Fruit fly (Drosophila melanogaster) whole organism, embryonic: Measurements from ENCODE around the gene Mtr3.

ENCODE experiments used
- Adf1 ChIP-seq: fragments of 200-800 bp; sonication (Bioruptor generic); IDR thresholded peaks from 2 replicates; pipeline ENCODE4 v1.3.6; 2022; ENCODE audit warnings: missing biosample characterization, missing genetic modification characterization
- B-H1 ChIP-seq: fragments of 200-800 bp; sonication (Bioruptor generic); IDR thresholded peaks from 3 replicates; pipeline ENCODE4 v1.3.6; 2022; ENCODE audit warnings: missing biosample characterization, missing genetic modification characterization
- CG10565 ChIP-seq: fragments of 200-800 bp; sonication (Bioruptor generic); optimal IDR thresholded peaks from 3 replicates; lab custom pipeline; 2016; ENCODE audit warnings: missing biosample characterization, mild to moderate bottlenecking, missing genetic modification characterization
- CG12071 ChIP-seq: fragments of 200-800 bp; sonication (Bioruptor generic); optimal IDR thresholded peaks from 3 replicates; lab custom pipeline; 2018; ENCODE audit warnings: missing biosample characterization, mild to moderate bottlenecking, missing genetic modification characterization
- CG12104 ChIP-seq: fragments of 200-800 bp; sonication (Bioruptor generic); optimal IDR thresholded peaks from 3 replicates; lab custom pipeline; 2016; ENCODE audit warnings: missing biosample characterization, missing genetic modification characterization
- CG13123 ChIP-seq: fragments of 200-800 bp; sonication (Bioruptor generic); optimal IDR thresholded peaks from 2 replicates; lab custom pipeline; 2016; ENCODE audit warnings: missing biosample characterization, missing genetic modification characterization
- CG14050 ChIP-seq: fragments of 200-800 bp; sonication (Bioruptor generic); IDR thresholded peaks from 3 replicates; pipeline ENCODE4 v1.3.6; 2022; ENCODE audit warnings: missing biosample characterization, missing genetic modification characterization
- CG16863 ChIP-seq: fragments of 200-800 bp; sonication (Bioruptor generic); optimal IDR thresholded peaks from 3 replicates; lab custom pipeline; 2016; ENCODE audit warnings: missing biosample characterization, missing genetic modification characterization
- CG17385 ChIP-seq: fragments of 200-800 bp; sonication (Bioruptor generic); optimal IDR thresholded peaks from 3 replicates; lab custom pipeline; 2018; ENCODE audit warnings: missing biosample characterization, mild to moderate bottlenecking, missing genetic modification characterization
- CG18764 ChIP-seq: fragments of 200-800 bp; sonication (Bioruptor generic); optimal IDR thresholded peaks from 3 replicates; lab custom pipeline; 2016; ENCODE audit warnings: missing biosample characterization, missing genetic modification characterization
- CG31388 ChIP-seq: fragments of 200-800 bp; sonication (Bioruptor generic); optimal IDR thresholded peaks from 2 replicates; lab custom pipeline; 2016; ENCODE audit warnings: missing biosample characterization, missing genetic modification characterization
- CG3281 ChIP-seq: fragments of 200-800 bp; sonication (Bioruptor generic); optimal IDR thresholded peaks from 3 replicates; lab custom pipeline; 2017; ENCODE audit warnings: missing biosample characterization, mild to moderate bottlenecking, missing genetic modification characterization
- CG4424 ChIP-seq: fragments of 200-800 bp; sonication (Bioruptor generic); optimal IDR thresholded peaks from 3 replicates; lab custom pipeline; 2016; ENCODE audit warnings: missing biosample characterization, missing genetic modification characterization
- CG4707 ChIP-seq: fragments of 200-800 bp; sonication (Bioruptor generic); optimal IDR thresholded peaks from 2 replicates; lab custom pipeline; 2018; ENCODE audit warnings: missing biosample characterization, mild to moderate bottlenecking, missing genetic modification characterization, moderate library complexity
- CG4820 ChIP-seq: fragments of 200-800 bp; sonication (Bioruptor generic); optimal IDR thresholded peaks from 3 replicates; lab custom pipeline; 2016; ENCODE audit warnings: missing biosample characterization, missing genetic modification characterization
- CG6791 ChIP-seq: fragments of 200-800 bp; sonication (Bioruptor generic); IDR thresholded peaks from 3 replicates; pipeline ENCODE4 v1.3.6; 2022; ENCODE audit warnings: missing biosample characterization, missing genetic modification characterization; ENCODE audit not compliant: partially characterized antibody
- CG7271 ChIP-seq: fragments of 200-800 bp; sonication (Bioruptor generic); optimal IDR thresholded peaks from 2 replicates; lab custom pipeline; 2018; ENCODE audit warnings: missing biosample characterization, mild to moderate bottlenecking, missing genetic modification characterization, moderate library complexity
- CG7372 ChIP-seq: fragments of 200-800 bp; sonication (Bioruptor generic); IDR thresholded peaks from 2 replicates; pipeline ENCODE4 v1.3.6; 2022; ENCODE audit warnings: missing biosample characterization, missing genetic modification characterization
- CG7839 ChIP-seq: fragments of 200-800 bp; sonication (Bioruptor generic); optimal IDR thresholded peaks from 3 replicates; lab custom pipeline; 2018; ENCODE audit warnings: missing biosample characterization, mild to moderate bottlenecking, missing genetic modification characterization, moderate library complexity
- CG9437 ChIP-seq: fragments of 200-800 bp; sonication (Bioruptor generic); optimal IDR thresholded peaks from 2 replicates; lab custom pipeline; 2018; ENCODE audit warnings: missing biosample characterization, mild to moderate bottlenecking, missing genetic modification characterization
- CG9727 ChIP-seq: fragments of 200-800 bp; sonication (Bioruptor generic); optimal IDR thresholded peaks from 3 replicates; lab custom pipeline; 2017; ENCODE audit warnings: missing biosample characterization, mild to moderate bottlenecking, missing genetic modification characterization
- E2f2 ChIP-seq: fragments of 200-800 bp; sonication (Bioruptor generic); IDR thresholded peaks from 2 replicates; pipeline ENCODE4 v1.3.6; 2022; ENCODE audit warnings: missing biosample characterization, missing genetic modification characterization
- ERR ChIP-seq: fragments of 200-800 bp; sonication (Bioruptor generic); optimal IDR thresholded peaks from 2 replicates; lab custom pipeline; 2016; ENCODE audit warnings: missing biosample characterization, missing genetic modification characterization
- HLH4C ChIP-seq: fragments of 200-800 bp; sonication (Bioruptor generic); IDR thresholded peaks from 3 replicates; pipeline ENCODE4 v1.3.6; 2022; ENCODE audit warnings: missing biosample characterization, missing genetic modification characterization; ENCODE audit not compliant: partially characterized antibody
- HmgZ ChIP-seq: fragments of 200-800 bp; sonication (Bioruptor generic); optimal IDR thresholded peaks from 2 replicates; lab custom pipeline; 2018; ENCODE audit warnings: missing biosample characterization, mild to moderate bottlenecking, missing genetic modification characterization
- Hr3 ChIP-seq: fragments of 200-800 bp; sonication (Bioruptor generic); optimal IDR thresholded peaks from 3 replicates; lab custom pipeline; 2016; ENCODE audit warnings: missing biosample characterization, missing genetic modification characterization
- Kr ChIP-seq: fragments of 200-800 bp; sonication (Bioruptor generic); optimal IDR thresholded peaks from 2 replicates; lab custom pipeline; 2017; ENCODE audit warnings: missing biosample characterization, mild to moderate bottlenecking, missing genetic modification characterization
- Optix ChIP-seq: fragments of 200-800 bp; sonication (Bioruptor generic); IDR thresholded peaks from 3 replicates; pipeline ENCODE4 v1.3.6; 2022; ENCODE audit warnings: missing biosample characterization, missing genetic modification characterization
- Pdp1 ChIP-seq, 2 experiments: fragments of 200-800 bp; sonication (Bioruptor generic); optimal IDR thresholded peaks; 3 replicates each; lab custom pipeline; 2016; ENCODE audit warnings: missing biosample characterization in 2 of 2, missing genetic modification characterization in 2 of 2, mild to moderate bottlenecking in 1 of 2, moderate library complexity in 1 of 2
- Rx ChIP-seq: fragments of 200-800 bp; sonication (Bioruptor generic); IDR thresholded peaks from 2 replicates; pipeline ENCODE4 v1.3.6; 2022; ENCODE audit warnings: missing biosample characterization, missing genetic modification characterization
- Scr ChIP-seq: fragments of 200-800 bp; sonication (Bioruptor generic); IDR thresholded peaks from 2 replicates; pipeline ENCODE4 v1.3.6; 2022; ENCODE audit warnings: missing biosample characterization, missing genetic modification characterization; ENCODE audit not compliant: partially characterized antibody
- Spps ChIP-seq: fragments of 200-800 bp; sonication (Bioruptor generic); optimal IDR thresholded peaks from 2 replicates; lab custom pipeline; 2018; ENCODE audit warnings: missing biosample characterization, mild to moderate bottlenecking, missing genetic modification characterization
- Vsx1 ChIP-seq: fragments of 200-800 bp; sonication (Bioruptor generic); optimal IDR thresholded peaks from 2 replicates; lab custom pipeline; 2017; ENCODE audit warnings: missing biosample characterization, mild to moderate bottlenecking, missing genetic modification characterization, missing genetic modification reagents
- ara ChIP-seq: fragments of 200-800 bp; sonication (Bioruptor generic); IDR thresholded peaks from 2 replicates; pipeline ENCODE4 v1.3.6; 2022; ENCODE audit warnings: missing biosample characterization, missing genetic modification characterization
- bowl ChIP-seq: fragments of 200-800 bp; sonication (Bioruptor generic); IDR thresholded peaks from 2 replicates; pipeline ENCODE4 v1.3.6; 2022; ENCODE audit warnings: missing biosample characterization, missing genetic modification characterization
- chif ChIP-seq, 2 experiments: fragments of 200-800 bp; sonication (Bioruptor generic); optimal IDR thresholded peaks; 3 replicates each; lab custom pipeline; 2016; ENCODE audit warnings: missing biosample characterization in 2 of 2, missing genetic modification characterization in 2 of 2
- chn ChIP-seq: fragments of 200-800 bp; sonication (Bioruptor generic); optimal IDR thresholded peaks from 2 replicates; lab custom pipeline; 2016; ENCODE audit warnings: missing biosample characterization, missing genetic modification characterization
- crp ChIP-seq, 2 experiments: fragments of 200-800 bp; sonication (Bioruptor generic); optimal IDR thresholded peaks; 2 replicates in 1 of 2; 3 replicates in 1 of 2; lab custom pipeline; 2017; ENCODE audit warnings: missing biosample characterization in 2 of 2, missing genetic modification characterization in 2 of 2, mild to moderate bottlenecking in 1 of 2, moderate library complexity in 1 of 2
- disco-r ChIP-seq: fragments of 200-800 bp; sonication (Bioruptor generic); optimal IDR thresholded peaks from 2 replicates; lab custom pipeline; 2016; ENCODE audit warnings: missing biosample characterization, missing genetic modification characterization
- dysf ChIP-seq: fragments of 200-800 bp; sonication (Bioruptor generic); IDR thresholded peaks from 3 replicates; pipeline ENCODE4 v1.3.6; 2022; ENCODE audit warnings: missing biosample characterization, missing genetic modification characterization
- fd96Cb ChIP-seq: fragments of 200-800 bp; sonication (Bioruptor generic); optimal IDR thresholded peaks from 2 replicates; lab custom pipeline; 2018; ENCODE audit warnings: missing biosample characterization, mild to moderate bottlenecking, missing genetic modification characterization, moderate library complexity
- gem ChIP-seq: fragments of 200-800 bp; sonication (Bioruptor generic); optimal IDR thresholded peaks from 2 replicates; lab custom pipeline; 2019; ENCODE audit warnings: missing biosample characterization, mild to moderate bottlenecking, missing genetic modification characterization, moderate library complexity
- hb ChIP-seq: fragments of 200-800 bp; sonication (Bioruptor generic); IDR thresholded peaks from 3 replicates; pipeline ENCODE4 v1.3.6; 2022; ENCODE audit warnings: missing biosample characterization, missing genetic modification characterization; ENCODE audit not compliant: partially characterized antibody
- jumu ChIP-seq: fragments of 200-800 bp; sonication (Bioruptor generic); optimal IDR thresholded peaks from 3 replicates; lab custom pipeline; 2016; ENCODE audit warnings: missing biosample characterization, missing genetic modification characterization
- maf-S ChIP-seq: fragments of 200-800 bp; sonication (Bioruptor generic); optimal IDR thresholded peaks from 2 replicates; lab custom pipeline; 2016; ENCODE audit warnings: missing biosample characterization, missing genetic modification characterization
- nmo ChIP-seq: fragments of 200-800 bp; sonication (Bioruptor generic); optimal IDR thresholded peaks from 2 replicates; lab custom pipeline; 2018; ENCODE audit warnings: missing biosample characterization, mild to moderate bottlenecking, missing genetic modification characterization, moderate library complexity
- oc ChIP-seq: fragments of 200-800 bp; sonication (Bioruptor generic); optimal IDR thresholded peaks from 2 replicates; lab custom pipeline; 2018; ENCODE audit warnings: missing biosample characterization, mild to moderate bottlenecking, missing genetic modification characterization, moderate library complexity
- rib ChIP-seq: fragments of 200-800 bp; sonication (Bioruptor generic); IDR thresholded peaks from 2 replicates; pipeline ENCODE4 v1.3.6; 2022; ENCODE audit warnings: missing biosample characterization, missing genetic modification characterization
- ro ChIP-seq: fragments of 200-800 bp; sonication (Bioruptor generic); IDR thresholded peaks from 2 replicates; pipeline ENCODE4 v1.3.6; 2022; ENCODE audit warnings: missing biosample characterization, missing genetic modification characterization
- scrt ChIP-seq: fragments of 200-800 bp; sonication (Bioruptor generic); optimal IDR thresholded peaks from 2 replicates; lab custom pipeline; 2018; ENCODE audit warnings: missing biosample characterization, mild to moderate bottlenecking, missing genetic modification characterization, moderate library complexity
- trh ChIP-seq: fragments of 200-800 bp; sonication (Bioruptor generic); optimal IDR thresholded peaks from 2 replicates; lab custom pipeline; 2016; ENCODE audit warnings: missing biosample characterization, missing genetic modification characterization
- tup ChIP-seq: fragments of 200-800 bp; sonication (Bioruptor generic); optimal IDR thresholded peaks from 2 replicates; lab custom pipeline; 2016; ENCODE audit warnings: missing biosample characterization, mild to moderate bottlenecking, missing genetic modification characterization, moderate library complexity

Mtr3 gene

dm6 chr3L:19945469-19945868 is 32.0 kb upstream of the Mtr3 start (continued):
- TF ChIP-seq maf-S (GFP tag; lab: Kevin White, UChicago), result no peak
- TF ChIP-seq CG17385 (GFP tag; lab: Kevin White, UChicago), result no peak
- no peak for TF ChIP-seq CG7271 (tag; lab: Kevin White, UChicago)
- TF ChIP-seq Optix (GFP tag; lab: Robert Waterston, UW), result no peak
- TF ChIP-seq B-H1 (GFP tag; lab: Robert Waterston, UW), result no peak
- no peak for TF ChIP-seq chif (GFP tag; optimal IDR thresholded peaks at IDR 0.05; lab: Kevin White, UChicago)
- 0 out of 2 replicates have a peak, but pooled peaks have one; percentile 16 for TF ChIP-seq Rx (GFP tag; lab: Robert Waterston, UW)
- no peak for TF ChIP-seq CG14050 (GFP tag; lab: Robert Waterston, UW)
- TF ChIP-seq Spps (tag; lab: Kevin White, UChicago), result no peak
- no peak for TF ChIP-seq ara (GFP tag; lab: Robert Waterston, UW)
- no peak for TF ChIP-seq nmo (GFP tag; lab: Kevin White, UChicago)
- no peak for TF ChIP-seq CG12071
- TF ChIP-seq rib, result no peak
- TF ChIP-seq tup (GFP tag; lab: Kevin White, UChicago), result no peak
- no peak for TF ChIP-seq CG13123 (GFP tag; lab: Kevin White, UChicago)
- no peak for TF ChIP-seq jumu
- TF ChIP-seq hb (GFP tag; lab: Robert Waterston, UW), result no peak
- no peak for TF ChIP-seq chn
- no peak for TF ChIP-seq CG4424 (GFP tag; lab: Kevin White, UChicago)
- TF ChIP-seq CG4707 (GFP tag; lab: Kevin White, UChicago), result no peak
- no peak for TF ChIP-seq CG18764
- no peak for TF ChIP-seq Scr (GFP tag; lab: Robert Waterston, UW)
- TF ChIP-seq CG3281, result peak; percentile 23
- no peak for TF ChIP-seq HmgZ (tag; lab: Kevin White, UChicago)
- no peak for TF ChIP-seq CG6791 (GFP tag; lab: Robert Waterston, UW)
- no peak for TF ChIP-seq Kr
- peak; percentile 61 for TF ChIP-seq gem (tag; lab: Kevin White, UChicago)
- no peak for TF ChIP-seq ERR
- peak; percentile 14 for TF ChIP-seq CG4820 (GFP tag; lab: Kevin White, UChicago)
- TF ChIP-seq CG9727 (GFP tag; lab: Kevin White, UChicago), result no peak
- TF ChIP-seq CG12104 (GFP tag; lab: Kevin White, UChicago), result peak; percentile 2
- no peak for TF ChIP-seq oc (tag; lab: Kevin White, UChicago)
- peak; percentile 40 for TF ChIP-seq CG7839 (tag; lab: Kevin White, UChicago)
- peak; percentile 28 for TF ChIP-seq fd96Cb
- TF ChIP-seq crp (GFP tag; optimal IDR thresholded peaks at IDR 0.05; lab: Kevin White, UChicago), result no peak
- no peak for TF ChIP-seq Adf1
- no peak for TF ChIP-seq E2f2 (GFP tag; lab: Robert Waterston, UW)
- peak; percentile 7 for TF ChIP-seq Hr3
- no peak for TF ChIP-seq bowl
- TF ChIP-seq ro, result no peak
- TF ChIP-seq Pdp1 (GFP tag; optimal IDR thresholded peaks at IDR 0.05; lab: Kevin White, UChicago), result peak in 1 of 2 experiments; percentile 80
- no peak for TF ChIP-seq dysf
- TF ChIP-seq CG31388 (GFP tag; lab: Kevin White, UChicago), result no peak
- TF ChIP-seq trh (GFP tag; lab: Kevin White, UChicago), result no peak
- no peak for TF ChIP-seq disco-r (GFP tag; lab: Kevin White, UChicago)
- TF ChIP-seq CG7372 (GFP tag; lab: Robert Waterston, UW), result no peak
- TF ChIP-seq Vsx1 (GFP tag; lab: Kevin White, UChicago), result peak; percentile 29
- TF ChIP-seq CG16863 (GFP tag; lab: Kevin White, UChicago), result no peak
- TF ChIP-seq scrt (GFP tag; lab: Kevin White, UChicago), result no peak
- TF ChIP-seq HLH4C, result no peak
- no peak for TF ChIP-seq CG9437 (GFP tag; lab: Kevin White, UChicago)
- TF ChIP-seq CG10565, result no peak
